Fruit fly (Drosophila melanogaster): ENCODE data around the gene Rpn3.

Rpn3 gene

dm6 chr2L:19069548-19070145 is 18.1 kb downstream of the Rpn3 start, which contains the start of gene CG10702 (continued):
- TF ChIP-seq Optix (GFP tag; IDR thresholded peaks at IDR 0.05) (no peak), CG3407 (GFP tag; optimal IDR thresholded peaks at IDR 0.05) (no peak), exex (tag; optimal IDR thresholded peaks at IDR 0.05) (no peak), gfzf (GFP tag; optimal IDR thresholded peaks at IDR 0.05) (no peak), schlank (tag; optimal IDR thresholded peaks at IDR 0.05) (no peak), CG32532 (GFP tag; IDR thresholded peaks at IDR 0.05) (0 out of 2 replicates have a peak, but pooled peaks have one; percentile 29), CG2199 (GFP tag; IDR thresholded peaks at IDR 0.05) (0 out of 3 replicates have a peak, but pooled peaks have one; percentile 20), pros (GFP tag; optimal IDR thresholded peaks at IDR 0.05) (no peak), unpg (GFP tag; optimal IDR thresholded peaks at IDR 0.05) (no peak), trem (tag; optimal IDR thresholded peaks at IDR 0.05) (no peak), gcm (GFP tag; optimal IDR thresholded peaks at IDR 0.05) (no peak), CG4707 (GFP tag; optimal IDR thresholded peaks at IDR 0.05) (no peak), CHES-1-like (GFP tag; optimal IDR thresholded peaks at IDR 0.05) (no peak), CkIIα-i1 (GFP tag; IDR thresholded peaks at IDR 0.05) (no peak), CG11247 (GFP tag; IDR thresholded peaks at IDR 0.05) (no peak), kah (GFP tag; optimal IDR thresholded peaks at IDR 0.05) (no peak), CG10979 (tag; optimal IDR thresholded peaks at IDR 0.05) (peak; percentile 1), Xbp1 (GFP tag; optimal IDR thresholded peaks at IDR 0.05) (no peak), C15 (GFP tag; IDR thresholded peaks at IDR 0.05) (no peak), CG31224 (GFP tag; IDR thresholded peaks at IDR 0.05) (no peak), CG6654 (GFP tag; optimal IDR thresholded peaks at IDR 0.05) (no peak), CG7357 (GFP tag; IDR thresholded peaks at IDR 0.05) (no peak), h (optimal IDR thresholded peaks at IDR 0.05) (no peak), dan (GFP tag; IDR thresholded peaks at IDR 0.05) (no peak), Med (GFP tag) (peak; percentile 70), Dbx (GFP tag; IDR thresholded peaks at IDR 0.05) (0 out of 3 replicates have a peak, but pooled peaks have one; percentile 18), CG2120 (GFP tag; optimal IDR thresholded peaks at IDR 0.05) (peak; percentile 33), ara (GFP tag; IDR thresholded peaks at IDR 0.05) (no peak), gsb (GFP tag; IDR thresholded peaks at IDR 0.05) (no peak), sug (tag; optimal IDR thresholded peaks at IDR 0.05) (no peak), row (GFP tag; IDR thresholded peaks at IDR 0.05) (peak; percentile 34; the same call in 1 of the 3 replicates), Nf-YB (GFP tag; optimal IDR thresholded peaks at IDR 0.05) (no peak), Dad (GFP tag; optimal IDR thresholded peaks at IDR 0.05) (no peak), maf-S (GFP tag; optimal IDR thresholded peaks at IDR 0.05) (no peak), Ada2b (GFP tag; IDR thresholded peaks at IDR 0.05) (peak; percentile 28; the same call in 1 of the 2 replicates), CG6689 (GFP tag; IDR thresholded peaks at IDR 0.05) (peak; percentile 27; the same call in 1 of the 2 replicates), CG8359 (GFP tag; optimal IDR thresholded peaks at IDR 0.05; ENCODE audit: borderline replicate concordance) (no peak), sens (GFP tag) (peak; percentile 51), kay (GFP tag; optimal IDR thresholded peaks at IDR 0.05) (no peak), caup (GFP tag; optimal IDR thresholded peaks at IDR 0.05; ENCODE audit: severe bottlenecking) (no peak), jumu (GFP tag; optimal IDR thresholded peaks at IDR 0.05) (no peak), vvl (GFP tag; IDR thresholded peaks at IDR 0.05) (no peak), CG3281 (GFP tag; optimal IDR thresholded peaks at IDR 0.05) (no peak), fd96Cb (tag; optimal IDR thresholded peaks at IDR 0.05) (no peak), ind (GFP tag; optimal IDR thresholded peaks at IDR 0.05) (peak; percentile 7), CG11085 (GFP tag; IDR thresholded peaks at IDR 0.05) (no peak), fd3F (GFP tag; optimal IDR thresholded peaks at IDR 0.05) (no peak), nom (GFP tag; optimal IDR thresholded peaks at IDR 0.05) (no peak), CG17328 (GFP tag; IDR thresholded peaks at IDR 0.05) (0 out of 2 replicates have a peak, but pooled peaks have one; percentile 20), Atf6 (GFP tag; IDR thresholded peaks at IDR 0.05) (no peak), Pdp1 (GFP tag; optimal IDR thresholded peaks at IDR 0.05) (no peak)
